Fruit fly (Drosophila melanogaster): ENCODE results near the gene CG46311.

Gene CG46311

DNA sequence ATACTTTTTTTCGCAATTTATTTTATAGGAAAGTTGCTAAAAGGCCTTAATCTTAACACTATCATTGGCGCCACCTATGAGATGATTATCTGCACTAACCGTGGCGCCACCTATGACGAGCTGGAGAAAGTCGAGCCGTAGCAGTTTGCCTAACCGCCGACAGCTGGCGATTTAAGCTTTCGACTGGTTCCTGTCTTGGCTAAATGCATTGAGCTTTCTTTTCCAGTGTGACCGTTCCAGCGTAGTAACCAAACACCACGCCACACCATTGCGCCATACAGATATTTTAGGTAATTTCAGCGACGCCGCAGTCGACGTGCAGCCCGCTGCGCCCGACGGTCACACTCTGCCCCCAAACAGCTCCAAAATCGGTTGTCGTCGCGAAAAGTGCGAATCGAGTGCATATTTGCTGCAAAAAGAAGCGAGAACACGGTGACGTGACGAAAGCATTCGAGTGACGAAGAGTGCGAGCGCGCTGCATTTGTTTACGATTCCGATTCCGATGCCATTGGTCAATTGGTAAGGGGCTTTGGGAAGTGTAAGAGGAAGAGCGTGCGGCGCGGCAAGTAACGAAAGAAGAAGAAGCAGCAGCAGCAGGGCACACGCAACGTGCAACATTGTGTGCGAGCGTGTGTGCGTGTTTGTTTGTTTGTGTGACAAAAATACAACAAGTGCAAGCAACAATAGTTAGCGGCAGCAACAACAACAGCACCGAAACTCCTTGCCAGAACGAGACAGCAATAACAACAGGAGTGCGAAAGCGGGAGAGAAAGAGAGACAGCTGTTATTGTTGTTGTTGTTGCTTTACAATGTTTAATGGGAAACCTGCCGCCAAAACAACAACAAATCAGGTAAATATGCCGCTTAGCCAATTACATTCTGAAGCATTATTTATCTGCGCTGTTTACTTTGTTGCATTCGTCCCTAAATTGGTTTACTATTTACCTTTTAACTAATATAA, at the start of gene CG46311, which contains the start of gene Tpst:
Gene CG46311 (plus strand): TSS at position 341 of the 961 bp plus-strand sequence.
Gene Tpst (plus strand): TSS at position 341 of the 961 bp plus-strand sequence.
- no peak for TF ChIP-seq CG14655 (GFP tag; optimal IDR thresholded peaks at IDR 0.05)
- TF ChIP-seq EcR (GFP tag; optimal IDR thresholded peaks at IDR 0.05) = peak; percentile 22
- no peak for TF ChIP-seq CG9948 (tag; optimal IDR thresholded peaks at IDR 0.05)
- TF ChIP-seq CG34367 (tag; optimal IDR thresholded peaks at IDR 0.05) = no peak
- no peak for TF ChIP-seq rn (GFP tag; IDR thresholded peaks at IDR 0.05)
- no peak for TF ChIP-seq D1 (tag; optimal IDR thresholded peaks at IDR 0.05)
- TF ChIP-seq Ets98B (GFP tag; IDR thresholded peaks at IDR 0.05) = no peak
- peak; percentile 23 for TF ChIP-seq CG13204 (GFP tag; optimal IDR thresholded peaks at IDR 0.05)
- peak; percentile 41; the same call in 2 of the 3 replicates for TF ChIP-seq CG4496 (GFP tag; IDR thresholded peaks at IDR 0.05)
- TF ChIP-seq CG15710 (tag; optimal IDR thresholded peaks at IDR 0.05) = no peak
- TF ChIP-seq Pif1B (GFP tag; optimal IDR thresholded peaks at IDR 0.05) = no peak
- no peak for TF ChIP-seq CG17806 (tag; optimal IDR thresholded peaks at IDR 0.05)
- TF ChIP-seq fd96Ca (GFP tag; IDR thresholded peaks at IDR 0.05) = no peak
- no peak for TF ChIP-seq CG8159 (tag; optimal IDR thresholded peaks at IDR 0.05)
- peak; percentile 63; the same call in 1 of the 2 replicates for TF ChIP-seq CG12605 (GFP tag; IDR thresholded peaks at IDR 0.05)
- TF ChIP-seq CG32121 (GFP tag; IDR thresholded peaks at IDR 0.05) = no peak
- TF ChIP-seq Snoo (tag; optimal IDR thresholded peaks at IDR 0.05) = peak; percentile 15
- TF ChIP-seq Pif1A (GFP tag; optimal IDR thresholded peaks at IDR 0.05) = no peak
- TF ChIP-seq gl (tag; optimal IDR thresholded peaks at IDR 0.05) = no peak
- TF ChIP-seq CG8301 (tag; optimal IDR thresholded peaks at IDR 0.05) = no peak
- TF ChIP-seq CG10348 (GFP tag; IDR thresholded peaks at IDR 0.05) = no peak

dm6 chrX:13527706-13528105, 35.9 kb upstream of the CG46311 start, which contains the start of gene CG15754:
CG15754 (plus strand) TSS chrX:13528006.
- TF ChIP-seq CG8159 (tag; optimal IDR thresholded peaks at IDR 0.05) = no peak

dm6 chrX:13529673-13530072, 34.0 kb upstream of the CG46311 start:
- TF ChIP-seq CG13204 (GFP tag; optimal IDR thresholded peaks at IDR 0.05) = no peak
- TF ChIP-seq D1 (tag; optimal IDR thresholded peaks at IDR 0.05) = no peak
- TF ChIP-seq Snoo (tag; optimal IDR thresholded peaks at IDR 0.05) = peak; percentile 29
- peak; percentile 0 for TF ChIP-seq CG14655 (GFP tag; optimal IDR thresholded peaks at IDR 0.05)
- no peak for TF ChIP-seq CG34367 (tag; optimal IDR thresholded peaks at IDR 0.05)
- 0 out of 2 replicates have a peak, but pooled peaks have one; percentile 8 for TF ChIP-seq Ets98B (GFP tag; IDR thresholded peaks at IDR 0.05)
- no peak for TF ChIP-seq CG9948 (tag; optimal IDR thresholded peaks at IDR 0.05)
- no peak for TF ChIP-seq CG10348 (GFP tag; IDR thresholded peaks at IDR 0.05)

- TF ChIP-seq Ets98B (GFP tag; IDR thresholded peaks at IDR 0.05) = no peak
- no peak for TF ChIP-seq EcR (GFP tag; optimal IDR thresholded peaks at IDR 0.05)
- TF ChIP-seq CG17806 (tag; optimal IDR thresholded peaks at IDR 0.05) = no peak
- TF ChIP-seq CG14655 (GFP tag; optimal IDR thresholded peaks at IDR 0.05) = no peak
- TF ChIP-seq CG12605 (GFP tag; IDR thresholded peaks at IDR 0.05) = no peak
- no peak for TF ChIP-seq CG4496 (GFP tag; IDR thresholded peaks at IDR 0.05)
- no peak for TF ChIP-seq CG8301 (tag; optimal IDR thresholded peaks at IDR 0.05)
- no peak for TF ChIP-seq Snoo (tag; optimal IDR thresholded peaks at IDR 0.05)
- no peak for TF ChIP-seq Pif1B (GFP tag; optimal IDR thresholded peaks at IDR 0.05)
- no peak for TF ChIP-seq CG10348 (GFP tag; IDR thresholded peaks at IDR 0.05)
- TF ChIP-seq CG15710 (tag; optimal IDR thresholded peaks at IDR 0.05) = no peak
Observed at dm6 chrX:13530199-13530788, 33.3 kb upstream of the CG46311 start, which contains the start of gene CG44428. CG44428 (minus strand) TSS chrX:13530249.

dm6 chrX:13534100-13534499, 29.5 kb upstream of the CG46311 start, which contains the start of gene CG15756:
CG15756 (plus strand) TSS chrX:13534400.
- TF ChIP-seq CG8159 (tag; optimal IDR thresholded peaks at IDR 0.05) = no peak
- TF ChIP-seq CG34367 (tag; optimal IDR thresholded peaks at IDR 0.05) = no peak
- TF ChIP-seq D1 (tag; optimal IDR thresholded peaks at IDR 0.05) = no peak
- no peak for TF ChIP-seq CG9948 (tag; optimal IDR thresholded peaks at IDR 0.05)
- TF ChIP-seq CG32121 (GFP tag; IDR thresholded peaks at IDR 0.05) = no peak

DNA sequence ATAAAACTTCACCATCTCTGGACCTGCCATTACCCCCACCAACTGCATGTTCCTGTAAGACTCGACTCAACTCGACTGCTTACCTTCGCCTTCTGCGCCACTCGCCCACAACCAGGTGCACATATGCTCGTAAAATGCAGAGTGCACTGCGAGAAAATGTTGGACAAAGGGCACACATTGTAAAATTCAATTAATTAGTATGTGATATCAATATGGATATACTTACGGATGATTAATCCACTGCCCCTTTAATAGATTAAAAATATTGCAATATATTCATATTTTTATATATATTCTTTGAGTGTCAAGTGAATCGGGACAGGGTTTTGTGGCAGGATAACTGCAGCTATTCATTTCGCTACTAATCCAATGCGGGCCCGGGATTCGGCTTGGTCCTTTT, 26.8 kb upstream of the CG46311 start:
- TF ChIP-seq CG8301 (tag; optimal IDR thresholded peaks at IDR 0.05) = no peak
- TF ChIP-seq CG8159 (tag; optimal IDR thresholded peaks at IDR 0.05) = peak; percentile 41
- peak; percentile 5 for TF ChIP-seq CG34367 (tag; optimal IDR thresholded peaks at IDR 0.05)
- no peak for TF ChIP-seq EcR (GFP tag; optimal IDR thresholded peaks at IDR 0.05)
- TF ChIP-seq CG14655 (GFP tag; optimal IDR thresholded peaks at IDR 0.05) = peak; percentile 11
- TF ChIP-seq CG9948 (tag; optimal IDR thresholded peaks at IDR 0.05) = peak; percentile 15
- TF ChIP-seq CG15710 (tag; optimal IDR thresholded peaks at IDR 0.05) = peak; percentile 39
- peak; percentile 20 for TF ChIP-seq CG17806 (tag; optimal IDR thresholded peaks at IDR 0.05)
